Fruit fly (Drosophila melanogaster): ENCODE results near the gene mrt.
A peak's percentile ranks its signal among the peaks of the same experiment; 100 is the strongest.

DNA sequence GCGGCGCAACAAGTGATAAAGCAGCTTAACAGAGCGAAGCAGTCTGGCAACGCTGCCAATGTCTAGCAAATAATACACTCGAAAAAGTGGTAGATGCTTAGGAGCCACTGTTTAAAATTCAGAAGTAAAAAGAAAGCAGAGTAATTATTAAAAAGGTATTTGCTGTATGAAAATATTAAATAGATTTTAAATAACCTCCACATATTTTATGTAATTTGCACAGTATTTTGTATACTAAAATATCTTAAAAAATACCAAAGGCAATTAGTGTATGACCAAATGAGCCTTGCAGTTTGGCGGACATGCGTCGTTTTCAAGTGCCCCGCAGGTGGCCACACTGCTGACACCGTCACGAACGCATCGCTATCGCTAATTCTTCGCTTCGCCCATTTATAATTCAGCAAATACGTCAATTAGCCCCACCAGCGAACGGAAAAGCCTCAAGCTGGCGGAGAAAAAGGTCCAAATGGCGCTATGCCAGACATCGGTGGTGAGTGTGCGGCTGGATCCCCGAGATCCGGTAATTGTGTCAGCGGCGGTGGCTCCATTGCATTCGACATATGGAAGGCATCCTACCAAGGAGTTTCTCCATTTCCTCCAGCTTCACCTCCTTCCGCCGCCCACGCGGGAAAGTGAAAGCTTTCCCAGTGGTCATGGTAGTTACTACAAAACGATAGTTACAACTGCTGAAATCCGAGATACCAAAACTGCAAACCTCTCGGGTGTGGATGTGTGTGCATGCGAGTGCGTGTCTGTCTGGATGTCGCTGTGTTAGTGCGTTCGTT is 29.1 kb downstream of the mrt start, which contains the start of gene pll:
- TF ChIP-seq CG17806 (tag; optimal IDR thresholded peaks at IDR 0.05) (peak; percentile 76), CG15710 (tag; optimal IDR thresholded peaks at IDR 0.05) (peak; percentile 75), Pif1A (GFP tag; optimal IDR thresholded peaks at IDR 0.05) (no peak), CG9948 (tag; optimal IDR thresholded peaks at IDR 0.05) (peak; percentile 64), EcR (GFP tag; optimal IDR thresholded peaks at IDR 0.05) (peak; percentile 59), CG13204 (GFP tag; optimal IDR thresholded peaks at IDR 0.05) (no peak)

Measured in whole organism, pupa.